Worm (Caenorhabditis elegans) whole organism, mixed stage, embryonic: ENCODE results near the gene ceh-7.

Source experiments
- ces-1 ChIP-seq: fragments of 150-350 bp; optimal IDR thresholded peaks from 2 replicates; lab custom pipeline; 2014; ENCODE audit warnings: missing biosample characterization, missing genetic modification reagents, missing genetic modification characterization
- elt-1 ChIP-seq: sonication (generic microtip); optimal IDR thresholded peaks from 2 replicates; lab custom pipeline; 2017; ENCODE audit warnings: missing genetic modification characterization, mild to moderate bottlenecking, missing compliant biosample characterization, antibody characterized with exemption, moderate library complexity, borderline replicate concordance; ENCODE audit not compliant: insufficient read depth
- elt-3 ChIP-seq: fragments of 150-350 bp; optimal IDR thresholded peaks from 2 replicates; lab custom pipeline; 2014; ENCODE audit warnings: missing biosample characterization, missing genetic modification characterization
- mab-5 ChIP-seq: fragments of 150-350 bp; optimal IDR thresholded peaks from 2 replicates; lab custom pipeline; 2014; ENCODE audit warnings: missing biosample characterization, missing genetic modification characterization
- nhr-12 ChIP-seq: fragments of 150-350 bp; optimal IDR thresholded peaks from 2 replicates; lab custom pipeline; 2014; ENCODE audit warnings: missing biosample characterization, missing genetic modification characterization
- nhr-28 ChIP-seq: fragments of 150-350 bp; optimal IDR thresholded peaks from 2 replicates; lab custom pipeline; 2014; ENCODE audit warnings: missing biosample characterization, missing genetic modification characterization
- nhr-76 ChIP-seq: sonication (generic microtip); optimal IDR thresholded peaks from 2 replicates; lab custom pipeline; 2017; ENCODE audit warnings: missing biosample characterization, missing genetic modification characterization
- snpc-4 ChIP-seq: fragments of 150-350 bp; optimal IDR thresholded peaks from 2 replicates; lab custom pipeline; 2014; ENCODE audit warnings: missing biosample characterization, missing genetic modification characterization
- unc-39 ChIP-seq: fragments of 150-350 bp; optimal IDR thresholded peaks from 2 replicates; lab custom pipeline; 2014; ENCODE audit warnings: missing biosample characterization, missing genetic modification characterization

DNA sequence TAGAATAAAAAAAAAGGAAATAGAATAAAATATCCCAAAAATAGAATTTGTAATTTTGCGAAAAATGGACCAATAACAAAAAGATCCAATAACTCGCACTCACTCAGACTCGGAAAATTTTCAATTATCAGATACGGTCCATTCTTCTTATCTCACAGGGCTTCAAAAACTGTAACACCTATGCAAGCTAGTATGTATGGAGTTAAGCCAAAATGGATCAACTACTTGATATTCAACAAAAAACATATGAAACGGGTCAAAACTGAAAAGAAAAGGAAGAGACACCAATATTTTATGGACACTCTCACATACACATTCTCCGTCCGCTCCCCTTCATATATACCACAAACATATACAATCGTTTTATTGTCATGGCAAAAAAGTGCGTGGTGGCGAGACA lies 18.0 kb downstream of the ceh-7 start, which contains the start of gene C34C6.9:
- no peak for TF ChIP-seq unc-39
- no peak for TF ChIP-seq ces-1
- no peak for TF ChIP-seq snpc-4 (tag; lab: Kevin White, UChicago)
- TF ChIP-seq mab-5 (tag; lab: Kevin White, UChicago), result no peak
- TF ChIP-seq nhr-12 (tag; lab: Kevin White, UChicago), result no peak
- no peak for TF ChIP-seq elt-1 (tag; lab: Kevin White, UChicago)
- no peak for TF ChIP-seq nhr-76 (tag; lab: Kevin White, UChicago)
- TF ChIP-seq nhr-28 (tag; lab: Kevin White, UChicago), result no peak
- no peak for TF ChIP-seq elt-3 (tag; lab: Kevin White, UChicago)
